Fruit fly (Drosophila melanogaster): ENCODE results near the gene CG11756.

DNA sequence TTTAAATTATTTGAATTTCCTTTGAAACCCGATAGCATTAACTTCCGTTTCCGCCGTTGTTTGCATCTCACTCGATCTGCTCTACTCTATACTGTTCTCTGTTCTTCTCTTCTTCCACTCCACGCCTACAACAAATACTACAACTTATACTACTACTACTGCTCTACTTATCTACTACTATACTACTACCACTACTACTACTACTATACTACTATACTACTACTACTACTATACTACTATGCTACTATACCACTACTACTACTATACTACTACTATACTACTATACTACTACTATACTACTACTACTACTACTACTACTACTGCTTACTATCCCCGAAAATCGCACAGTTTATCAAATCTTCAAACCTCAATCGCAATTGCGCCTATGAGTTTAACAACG lies 34.7 kb downstream of the CG11756 start:
- TF ChIP-seq Dll (optimal IDR thresholded peaks at IDR 0.05) (no peak), CG8478 (optimal IDR thresholded peaks at IDR 0.05) (no peak), psq (optimal IDR thresholded peaks at IDR 0.05) (no peak)
